In the genomic region with DNA sequence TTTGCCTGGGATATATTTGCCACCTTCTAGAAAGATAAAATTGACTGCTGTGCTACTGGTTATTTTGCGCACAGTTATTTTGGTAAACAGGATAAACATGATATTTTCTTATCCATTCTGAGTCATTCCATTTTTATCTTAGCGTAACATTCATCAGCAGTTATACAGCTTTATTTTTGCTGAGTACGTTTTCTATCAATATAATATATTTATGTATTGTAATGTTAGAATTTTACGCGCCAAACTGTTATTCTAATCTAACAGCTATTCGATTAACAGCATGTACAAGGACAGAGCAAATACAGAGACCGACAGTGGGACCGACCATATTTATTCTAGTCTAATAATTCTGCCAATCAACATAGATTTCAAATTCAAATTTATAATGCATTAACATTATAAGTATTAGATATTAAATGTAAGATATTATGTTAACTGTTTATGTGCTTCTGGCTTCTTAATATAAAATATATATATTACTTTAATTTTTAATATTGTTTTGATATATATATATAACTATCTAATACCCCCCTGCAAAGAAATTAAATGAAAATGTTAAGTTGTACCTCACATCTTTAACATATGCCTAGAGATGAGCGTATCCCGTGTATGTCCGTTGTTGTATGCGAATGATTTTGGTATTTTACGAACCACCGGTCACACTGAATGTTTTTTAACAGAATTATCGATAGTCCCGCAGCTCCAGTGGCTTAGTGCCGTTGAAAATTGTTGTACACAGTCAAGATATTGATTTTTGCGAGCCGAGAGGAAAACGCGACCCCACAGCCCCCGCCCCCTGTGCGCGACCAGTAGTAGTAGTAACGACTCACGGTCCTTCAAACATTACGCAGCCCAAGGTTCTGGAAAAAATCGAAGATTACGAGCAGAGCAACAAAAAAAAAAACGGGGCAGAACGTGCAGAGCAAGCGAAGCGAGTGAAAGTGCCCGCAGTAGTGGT, we compare ENCODE assay signal across 1 fruit fly cellular context.
TF ChIP-seq lines count a peak whose summit lies in the region.

A gene (plus strand): TSS at position 689 of the 958 bp plus-strand sequence.

TF ChIP-seq in whole organism, embryonic, 481 proteins besides CTCF, POLR2A, EP300 and RAD21 (continued from another document and continues in another):
- TF ChIP-seq Sox100B (GFP tag; optimal IDR thresholded peaks at IDR 0.05; lab: Kevin White, UChicago) = peak; percentile 22
- TF ChIP-seq E2f2 (GFP tag; IDR thresholded peaks at IDR 0.05; lab: Robert Waterston, UW) = peak; percentile 64
- TF ChIP-seq HLH4C (GFP tag; IDR thresholded peaks at IDR 0.05; lab: Robert Waterston, UW; ENCODE audit: partially characterized antibody) = peak; percentile 61
- peak; percentile 3 to 59 for TF ChIP-seq Hr51 (GFP tag; optimal IDR thresholded peaks at IDR 0.05; lab: Kevin White, UChicago)
- no peak for TF ChIP-seq ewg (GFP tag; optimal IDR thresholded peaks at IDR 0.05; lab: Kevin White, UChicago)
- no peak for TF ChIP-seq croc (GFP tag; conservative IDR thresholded peaks at IDR 0.05; lab: Robert Waterston, UW)
- peak; percentile 40 for TF ChIP-seq CG7786 (GFP tag; optimal IDR thresholded peaks at IDR 0.05; lab: Kevin White, UChicago)
- no peak for TF ChIP-seq CG10431 (GFP tag; optimal IDR thresholded peaks at IDR 0.05; lab: Kevin White, UChicago)
- TF ChIP-seq tin (GFP tag; optimal IDR thresholded peaks at IDR 0.05; lab: Kevin White, UChicago) = peak; percentile 51
- peak; percentile 37 for TF ChIP-seq Xbp1 (GFP tag; optimal IDR thresholded peaks at IDR 0.05; lab: Kevin White, UChicago)
- TF ChIP-seq CG8359 (GFP tag; optimal IDR thresholded peaks at IDR 0.05; lab: Kevin White, UChicago; ENCODE audit: borderline replicate concordance) = no peak
- TF ChIP-seq CG18476 (GFP tag; optimal IDR thresholded peaks at IDR 0.05; lab: Kevin White, UChicago) = no peak
- peak; percentile 6 for TF ChIP-seq Chrac-16 (GFP tag; optimal IDR thresholded peaks at IDR 0.05; lab: Kevin White, UChicago)
- TF ChIP-seq Pdp1 (GFP tag; optimal IDR thresholded peaks at IDR 0.05; lab: Kevin White, UChicago) = peak in 1 of 2 experiments; percentile 16
- no peak for TF ChIP-seq prd (optimal IDR thresholded peaks at IDR 0.05; lab: Kevin White, UChicago)
- TF ChIP-seq prd (GFP tag; IDR thresholded peaks at IDR 0.05; lab: Robert Waterston, UW) = peak; percentile 51; the same call in 2 of the 3 replicates
- TF ChIP-seq CG5180 (GFP tag; optimal IDR thresholded peaks at IDR 0.05; lab: Kevin White, UChicago) = no peak
- TF ChIP-seq CG10267 (tag; optimal IDR thresholded peaks at IDR 0.05; lab: Kevin White, UChicago) = peak; percentile 64
- TF ChIP-seq CG1602 (GFP tag; optimal IDR thresholded peaks at IDR 0.05; lab: Kevin White, UChicago) = peak; percentile 2
- TF ChIP-seq Ets97D (GFP tag; optimal IDR thresholded peaks at IDR 0.05; lab: Kevin White, UChicago) = peak; percentile 43
- TF ChIP-seq CG43689 (GFP tag; IDR thresholded peaks at IDR 0.05; lab: Robert Waterston, UW) = no peak
- TF ChIP-seq ems (GFP tag; optimal IDR thresholded peaks at IDR 0.05; lab: Kevin White, UChicago) = no peak
- TF ChIP-seq CG3726 (GFP tag; IDR thresholded peaks at IDR 0.05; lab: Robert Waterston, UW) = no peak
- no peak for TF ChIP-seq CG10274 (GFP tag; optimal IDR thresholded peaks at IDR 0.05; lab: Kevin White, UChicago)
- TF ChIP-seq Mrtf (GFP tag; IDR thresholded peaks at IDR 0.05; lab: Robert Waterston, UW) = no peak
- peak; percentile 14 for TF ChIP-seq bab2 (GFP tag; optimal IDR thresholded peaks at IDR 0.05; lab: Kevin White, UChicago)
- no peak for TF ChIP-seq fu2 (GFP tag; optimal IDR thresholded peaks at IDR 0.05; lab: Kevin White, UChicago)
- no peak for TF ChIP-seq dan (GFP tag; IDR thresholded peaks at IDR 0.05; lab: Robert Waterston, UW)
- TF ChIP-seq D19A (tag; optimal IDR thresholded peaks at IDR 0.05; lab: Kevin White, UChicago) = peak; percentile 50
- peak; percentile 57 for TF ChIP-seq vvl (GFP tag; IDR thresholded peaks at IDR 0.05; lab: Robert Waterston, UW)
- no peak for TF ChIP-seq CkIIα-i1 (GFP tag; IDR thresholded peaks at IDR 0.05; lab: Robert Waterston, UW)
- TF ChIP-seq ftz-f1 (GFP tag; optimal IDR thresholded peaks at IDR 0.05; lab: Kevin White, UChicago) = peak; percentile 42
- peak; percentile 47 for TF ChIP-seq CG30020 (tag; optimal IDR thresholded peaks at IDR 0.05; lab: Kevin White, UChicago)
- TF ChIP-seq crp (GFP tag; optimal IDR thresholded peaks at IDR 0.05; lab: Kevin White, UChicago) = no peak
- TF ChIP-seq pfk (GFP tag; optimal IDR thresholded peaks at IDR 0.05; lab: Kevin White, UChicago) = no peak
- TF ChIP-seq dysf (GFP tag; IDR thresholded peaks at IDR 0.05; lab: Robert Waterston, UW) = peak; percentile 48; the same call in 1 of the 3 replicates
- no peak for TF ChIP-seq mld (GFP tag; IDR thresholded peaks at IDR 0.05; lab: Robert Waterston, UW; ENCODE audit: partially characterized antibody)
- TF ChIP-seq CG33557 (GFP tag; optimal IDR thresholded peaks at IDR 0.05; lab: Kevin White, UChicago) = peak; percentile 4
- TF ChIP-seq BtbVII (GFP tag; optimal IDR thresholded peaks at IDR 0.05; lab: Kevin White, UChicago) = no peak
- TF ChIP-seq luna (GFP tag; optimal IDR thresholded peaks at IDR 0.05; lab: Kevin White, UChicago) = no peak
- peak; percentile 83 for TF ChIP-seq CG13287 (GFP tag; IDR thresholded peaks at IDR 0.05; lab: Robert Waterston, UW; ENCODE audit: partially characterized antibody)
- TF ChIP-seq Taf1 (GFP tag; IDR thresholded peaks at IDR 0.05; lab: Robert Waterston, UW) = peak; percentile 25; the same call in 1 of the 2 replicates
- TF ChIP-seq Usf (GFP tag; optimal IDR thresholded peaks at IDR 0.05; lab: Kevin White, UChicago) = no peak
- TF ChIP-seq B-H1 (GFP tag; IDR thresholded peaks at IDR 0.05; lab: Robert Waterston, UW) = no peak
- TF ChIP-seq CG8765 (GFP tag; IDR thresholded peaks at IDR 0.05; lab: Robert Waterston, UW) = no peak
- TF ChIP-seq fd3F (GFP tag; optimal IDR thresholded peaks at IDR 0.05; lab: Kevin White, UChicago) = peak; percentile 6
- TF ChIP-seq TFAM (GFP tag; optimal IDR thresholded peaks at IDR 0.05; lab: Kevin White, UChicago) = no peak
- TF ChIP-seq CG30403 (GFP tag; optimal IDR thresholded peaks at IDR 0.05; lab: Kevin White, UChicago) = peak; percentile 40
- TF ChIP-seq eve (GFP tag; optimal IDR thresholded peaks at IDR 0.05; lab: Kevin White, UChicago) = no peak
- TF ChIP-seq Poxn (GFP tag; IDR thresholded peaks at IDR 0.05; lab: Robert Waterston, UW) = no peak
- TF ChIP-seq MESR4 (GFP tag; optimal IDR thresholded peaks at IDR 0.05; lab: Kevin White, UChicago) = peak; percentile 95
- no peak for TF ChIP-seq pum (GFP tag; optimal IDR thresholded peaks at IDR 0.05; lab: Kevin White, UChicago)
- no peak for TF ChIP-seq tup (GFP tag; optimal IDR thresholded peaks at IDR 0.05; lab: Kevin White, UChicago)
- TF ChIP-seq CG7357 (GFP tag; IDR thresholded peaks at IDR 0.05; lab: Robert Waterston, UW) = no peak
- peak; percentile 83 for TF ChIP-seq CG12659 (GFP tag; optimal IDR thresholded peaks at IDR 0.05; lab: Kevin White, UChicago)
- 0 out of 2 replicates have a peak, but pooled peaks have one; percentile 19 for TF ChIP-seq gsb (GFP tag; IDR thresholded peaks at IDR 0.05; lab: Robert Waterston, UW)
- no peak for TF ChIP-seq seq (GFP tag; IDR thresholded peaks at IDR 0.05; lab: Robert Waterston, UW)
- TF ChIP-seq CG10321 (GFP tag; IDR thresholded peaks at IDR 0.05; lab: Robert Waterston, UW) = no peak
- TF ChIP-seq CG14860 (GFP tag; IDR thresholded peaks at IDR 0.05; lab: Robert Waterston, UW; ENCODE audit: partially characterized antibody) = peak; percentile 55; the same call in 1 of the 3 replicates
- peak; percentile 80 for TF ChIP-seq Dref (GFP tag; IDR thresholded peaks at IDR 0.05; lab: Robert Waterston, UW)
- TF ChIP-seq CG10147 (GFP tag; optimal IDR thresholded peaks at IDR 0.05; lab: Kevin White, UChicago) = peak; percentile 33
- peak; percentile 51 for TF ChIP-seq CG10543 (GFP tag; optimal IDR thresholded peaks at IDR 0.05; lab: Kevin White, UChicago)
- peak; percentile 81 for TF ChIP-seq Med (GFP tag; lab: Kevin White, UChicago)
- no peak for TF ChIP-seq CG12744 (GFP tag; optimal IDR thresholded peaks at IDR 0.05; lab: Kevin White, UChicago)
- no peak for TF ChIP-seq z (GFP tag; IDR thresholded peaks at IDR 0.05; lab: Robert Waterston, UW)
- TF ChIP-seq CG8944 (GFP tag; optimal IDR thresholded peaks at IDR 0.05; lab: Kevin White, UChicago) = no peak
- TF ChIP-seq danr (GFP tag; IDR thresholded peaks at IDR 0.05; lab: Robert Waterston, UW) = no peak
- peak; percentile 57; the same call in 2 of the 3 replicates for TF ChIP-seq Doc3 (GFP tag; IDR thresholded peaks at IDR 0.05; lab: Robert Waterston, UW; ENCODE audit: partially characterized antibody)
- peak; percentile 31 for TF ChIP-seq Hr3 (GFP tag; optimal IDR thresholded peaks at IDR 0.05; lab: Kevin White, UChicago)
- TF ChIP-seq CG3065 (GFP tag; optimal IDR thresholded peaks at IDR 0.05; lab: Kevin White, UChicago) = no peak
- TF ChIP-seq grn (GFP tag; optimal IDR thresholded peaks at IDR 0.05; lab: Kevin White, UChicago) = no peak
- peak; percentile 40 for TF ChIP-seq CG3281 (GFP tag; optimal IDR thresholded peaks at IDR 0.05; lab: Kevin White, UChicago)
- peak; percentile 80 for TF ChIP-seq Blimp-1 (GFP tag; optimal IDR thresholded peaks at IDR 0.05; lab: Kevin White, UChicago)
- peak; percentile 66 for TF ChIP-seq hbn (GFP tag; IDR thresholded peaks at IDR 0.05; lab: Robert Waterston, UW; ENCODE audit: partially characterized antibody)
- TF ChIP-seq CG2712 (tag; optimal IDR thresholded peaks at IDR 0.05; lab: Kevin White, UChicago) = peak; percentile 75
- TF ChIP-seq stwl (tag; optimal IDR thresholded peaks at IDR 0.05; lab: Kevin White, UChicago) = peak; percentile 78
- TF ChIP-seq salm (tag; optimal IDR thresholded peaks at IDR 0.05; lab: Kevin White, UChicago) = no peak
- no peak for TF ChIP-seq Hand (GFP tag; optimal IDR thresholded peaks at IDR 0.05; lab: Kevin White, UChicago)
- peak; percentile 53 for TF ChIP-seq CG13894 (tag; optimal IDR thresholded peaks at IDR 0.05; lab: Kevin White, UChicago)
- TF ChIP-seq p53 (GFP tag; optimal IDR thresholded peaks at IDR 0.05; lab: Kevin White, UChicago) = no peak
- TF ChIP-seq Spps (tag; optimal IDR thresholded peaks at IDR 0.05; lab: Kevin White, UChicago) = no peak
- no peak for TF ChIP-seq Atf6 (GFP tag; IDR thresholded peaks at IDR 0.05; lab: Robert Waterston, UW)
- TF ChIP-seq Awh (GFP tag; IDR thresholded peaks at IDR 0.05; lab: Robert Waterston, UW) = no peak
- TF ChIP-seq twi (tag; optimal IDR thresholded peaks at IDR 0.05; lab: Kevin White, UChicago) = no peak
- TF ChIP-seq HLH3B (GFP tag; IDR thresholded peaks at IDR 0.05; lab: Robert Waterston, UW) = 0 out of 2 replicates have a peak, but pooled peaks have one; percentile 42
- TF ChIP-seq cg (GFP tag; optimal IDR thresholded peaks at IDR 0.05; lab: Kevin White, UChicago) = no peak
- peak; percentile 9 for TF ChIP-seq CG12299 (tag; optimal IDR thresholded peaks at IDR 0.05; lab: Kevin White, UChicago)
- peak; percentile 49 for TF ChIP-seq trem (tag; optimal IDR thresholded peaks at IDR 0.05; lab: Kevin White, UChicago)
- no peak for TF ChIP-seq CG11085 (GFP tag; IDR thresholded peaks at IDR 0.05; lab: Robert Waterston, UW)
- TF ChIP-seq Ets65A (GFP tag; lab: Kevin White, UChicago) = no peak
- no peak for TF ChIP-seq CHES-1-like (GFP tag; optimal IDR thresholded peaks at IDR 0.05; lab: Kevin White, UChicago)
- no peak for TF ChIP-seq fd102C (GFP tag; optimal IDR thresholded peaks at IDR 0.05; lab: Kevin White, UChicago)
- TF ChIP-seq CG3995 (GFP tag; optimal IDR thresholded peaks at IDR 0.05; lab: Kevin White, UChicago) = no peak
- no peak for TF ChIP-seq CG16815 (GFP tag; optimal IDR thresholded peaks at IDR 0.05; lab: Kevin White, UChicago)
- no peak for TF ChIP-seq CG6654 (GFP tag; optimal IDR thresholded peaks at IDR 0.05; lab: Kevin White, UChicago)
- TF ChIP-seq bowl (GFP tag; IDR thresholded peaks at IDR 0.05; lab: Robert Waterston, UW) = no peak
- no peak; the same call in 2 of the 3 replicates for TF ChIP-seq otp (GFP tag; IDR thresholded peaks at IDR 0.05; lab: Robert Waterston, UW)
- peak; percentile 36 for TF ChIP-seq CG12071 (GFP tag; optimal IDR thresholded peaks at IDR 0.05; lab: Kevin White, UChicago)
- peak; percentile 68 for TF ChIP-seq CG34224 (GFP tag; IDR thresholded peaks at IDR 0.05; lab: Robert Waterston, UW; ENCODE audit: partially characterized antibody)
- no peak for TF ChIP-seq wor (GFP tag; IDR thresholded peaks at IDR 0.05; lab: Robert Waterston, UW)
- TF ChIP-seq CG15269 (tag; optimal IDR thresholded peaks at IDR 0.05; lab: Kevin White, UChicago) = peak; percentile 60
- peak; percentile 72 for TF ChIP-seq Opbp (GFP tag; IDR thresholded peaks at IDR 0.05; lab: Robert Waterston, UW; ENCODE audit: partially characterized antibody)
- no peak for TF ChIP-seq slou (GFP tag; optimal IDR thresholded peaks at IDR 0.05; lab: Kevin White, UChicago)
- TF ChIP-seq Dfd (GFP tag; optimal IDR thresholded peaks at IDR 0.05; lab: Kevin White, UChicago) = no peak
- TF ChIP-seq CG10654 (GFP tag; optimal IDR thresholded peaks at IDR 0.05; lab: Kevin White, UChicago) = peak; percentile 33
- no peak for TF ChIP-seq CG1832 (GFP tag; optimal IDR thresholded peaks at IDR 0.05; lab: Kevin White, UChicago)
- TF ChIP-seq insv (GFP tag; optimal IDR thresholded peaks at IDR 0.05; lab: Kevin White, UChicago) = no peak
- peak; percentile 35 for TF ChIP-seq Sox102F (GFP tag; optimal IDR thresholded peaks at IDR 0.05; lab: Kevin White, UChicago)
- no peak for TF ChIP-seq Lim3 (GFP tag; IDR thresholded peaks at IDR 0.05; lab: Robert Waterston, UW)
- TF ChIP-seq schlank (tag; optimal IDR thresholded peaks at IDR 0.05; lab: Kevin White, UChicago) = no peak
- no peak for TF ChIP-seq CG34376 (GFP tag; optimal IDR thresholded peaks at IDR 0.05; lab: Kevin White, UChicago)
- TF ChIP-seq CG15696 (tag; optimal IDR thresholded peaks at IDR 0.05; lab: Kevin White, UChicago) = peak; percentile 45
- no peak for TF ChIP-seq Rx (GFP tag; IDR thresholded peaks at IDR 0.05; lab: Robert Waterston, UW)
- TF ChIP-seq sim (GFP tag; IDR thresholded peaks at IDR 0.05; lab: Robert Waterston, UW) = no peak
- TF ChIP-seq bcd (GFP tag; optimal IDR thresholded peaks at IDR 0.05; lab: Kevin White, UChicago) = peak; percentile 55
- TF ChIP-seq wek (GFP tag; optimal IDR thresholded peaks at IDR 0.05; lab: Kevin White, UChicago) = no peak
- peak; percentile 45 for TF ChIP-seq dmrt11E (tag; optimal IDR thresholded peaks at IDR 0.05; lab: Kevin White, UChicago)
- no peak for TF ChIP-seq CG7271 (tag; optimal IDR thresholded peaks at IDR 0.05; lab: Kevin White, UChicago)
- no peak for TF ChIP-seq CG10959 (GFP tag; IDR thresholded peaks at IDR 0.05; lab: Robert Waterston, UW)
- TF ChIP-seq CG2129 (GFP tag; IDR thresholded peaks at IDR 0.05; lab: Robert Waterston, UW; ENCODE audit: partially characterized antibody) = peak; percentile 21; the same call in 1 of the 2 replicates
- no peak for TF ChIP-seq fru (optimal IDR thresholded peaks at IDR 0.05; lab: Kevin White, UChicago)
